Worm (Caenorhabditis elegans) whole organism, L4/young adult: ENCODE measurements around the gene F45G2.8.

ENCODE experiments used
- W03F9.2 ChIP-seq: fragments of 150-350 bp; optimal IDR thresholded peaks from 2 replicates; lab custom pipeline; 2014; ENCODE audit warnings: missing biosample characterization, missing genetic modification characterization
- dao-5 ChIP-seq: sonication (generic microtip); optimal IDR thresholded peaks from 2 replicates; lab custom pipeline; 2016; ENCODE audit warnings: missing genotype, missing genetic modification characterization, moderate library complexity, missing compliant biosample characterization
- him-1 ChIP-seq: sonication (generic microtip); optimal IDR thresholded peaks from 2 replicates; lab custom pipeline; 2016; ENCODE audit warnings: missing genotype, missing genetic modification reagents, missing genetic modification characterization, missing compliant biosample characterization

ce11 chrIII:13389078-13389477 lies 46.4 kb downstream of the F45G2.8 start, which contains the start of gene T03F6.3:
- no peak for TF ChIP-seq W03F9.2 (tag; lab: Kevin White, UChicago)
- TF ChIP-seq him-1 (tag; lab: Kevin White, UChicago), result no peak
- TF ChIP-seq dao-5 (tag; lab: Kevin White, UChicago), result no peak
